Fruit fly (Drosophila melanogaster) whole organism, embryonic: ENCODE measurements around the gene CG10300.
A peak's percentile ranks its signal among the peaks of the same experiment; 100 is the strongest.

ENCODE experiments used
- Aef1 ChIP-seq: fragments of 200-800 bp; sonication (Bioruptor generic); IDR thresholded peaks from 3 replicates; pipeline ENCODE4 v1.3.6; 2022; ENCODE audit warnings: missing biosample characterization, missing genetic modification characterization
- Awh ChIP-seq: fragments of 200-800 bp; sonication (Bioruptor generic); IDR thresholded peaks from 2 replicates; pipeline ENCODE4, ENCODE4 v1.3.6; 2022; ENCODE audit warnings: missing biosample characterization, missing genetic modification characterization
- BtbVII ChIP-seq: fragments of 200-800 bp; sonication (Bioruptor generic); optimal IDR thresholded peaks from 3 replicates; lab custom pipeline; 2017; ENCODE audit warnings: missing biosample characterization, mild to moderate bottlenecking, missing genetic modification characterization
- CG10462 ChIP-seq: fragments of 200-800 bp; sonication (Bioruptor generic); optimal IDR thresholded peaks from 2 replicates; lab custom pipeline; 2016; ENCODE audit warnings: missing biosample characterization, missing genetic modification characterization
- CG11560 ChIP-seq: fragments of 200-800 bp; sonication (Bioruptor generic); IDR thresholded peaks from 3 replicates; pipeline ENCODE4 v1.3.6; 2022; ENCODE audit warnings: missing biosample characterization, missing genetic modification characterization
- CG13624 ChIP-seq: fragments of 200-800 bp; sonication (Bioruptor generic); optimal IDR thresholded peaks from 2 replicates; lab custom pipeline; 2016; ENCODE audit warnings: missing biosample characterization, missing genetic modification characterization
- CG13894 ChIP-seq: fragments of 200-800 bp; sonication (Bioruptor generic); optimal IDR thresholded peaks from 3 replicates; lab custom pipeline; 2018; ENCODE audit warnings: missing biosample characterization, mild to moderate bottlenecking, missing genetic modification characterization, moderate library complexity
- CG15479 ChIP-seq: fragments of 200-800 bp; sonication (Bioruptor generic); optimal IDR thresholded peaks from 3 replicates; lab custom pipeline; 2019; ENCODE audit warnings: missing biosample characterization, mild to moderate bottlenecking, missing genetic modification characterization, moderate library complexity
- CG1602 ChIP-seq: fragments of 200-800 bp; sonication (Bioruptor generic); optimal IDR thresholded peaks from 3 replicates; lab custom pipeline; 2016; ENCODE audit warnings: missing biosample characterization, missing genetic modification characterization
- CG1603 ChIP-seq: fragments of 200-800 bp; sonication (Bioruptor generic); optimal IDR thresholded peaks from 2 replicates; lab custom pipeline; 2019; ENCODE audit warnings: missing biosample characterization, mild to moderate bottlenecking, missing genetic modification characterization, moderate library complexity
- CG17359 ChIP-seq: fragments of 200-800 bp; sonication (Bioruptor generic); optimal IDR thresholded peaks from 3 replicates; lab custom pipeline; 2018; ENCODE audit warnings: missing biosample characterization, mild to moderate bottlenecking, missing genetic modification characterization, moderate library complexity
- CG1832 ChIP-seq: fragments of 200-800 bp; sonication (Bioruptor generic); optimal IDR thresholded peaks from 2 replicates; lab custom pipeline; 2017; ENCODE audit warnings: missing biosample characterization, mild to moderate bottlenecking, missing genetic modification characterization, inconsistent platforms
- CG2202 ChIP-seq: fragments of 200-800 bp; sonication (Bioruptor generic); optimal IDR thresholded peaks from 2 replicates; lab custom pipeline; 2018; ENCODE audit warnings: missing biosample characterization, mild to moderate bottlenecking, missing genetic modification characterization
- CG4328 ChIP-seq: fragments of 200-800 bp; sonication (Bioruptor generic); optimal IDR thresholded peaks from 3 replicates; lab custom pipeline; 2017; ENCODE audit warnings: missing biosample characterization, missing genetic modification reagents, missing genetic modification characterization
- CG6654 ChIP-seq: fragments of 200-800 bp; sonication (Bioruptor generic); optimal IDR thresholded peaks from 2 replicates; lab custom pipeline; 2017; ENCODE audit warnings: missing biosample characterization, mild to moderate bottlenecking, missing genetic modification characterization
- CG6683 ChIP-seq: fragments of 200-800 bp; sonication (Bioruptor generic); optimal IDR thresholded peaks from 2 replicates; lab custom pipeline; 2017; ENCODE audit warnings: missing biosample characterization, mild to moderate bottlenecking, missing genetic modification characterization, missing genetic modification reagents
- CG6689 ChIP-seq: fragments of 200-800 bp; sonication (Bioruptor generic); IDR thresholded peaks from 2 replicates; pipeline ENCODE4 v1.3.6; 2022; ENCODE audit warnings: missing biosample characterization, missing genetic modification characterization
- CG6765 ChIP-seq: fragments of 200-800 bp; sonication (Bioruptor generic); optimal IDR thresholded peaks from 3 replicates; lab custom pipeline; 2017; ENCODE audit warnings: missing biosample characterization, mild to moderate bottlenecking, missing genetic modification characterization
- CG9727 ChIP-seq: fragments of 200-800 bp; sonication (Bioruptor generic); optimal IDR thresholded peaks from 3 replicates; lab custom pipeline; 2017; ENCODE audit warnings: missing biosample characterization, mild to moderate bottlenecking, missing genetic modification characterization
- Chrac-16 ChIP-seq: fragments of 200-800 bp; sonication (Bioruptor generic); optimal IDR thresholded peaks from 3 replicates; lab custom pipeline; 2016; ENCODE audit warnings: missing biosample characterization, missing genetic modification characterization
- Ets65A ChIP-seq: fragments of 200-800 bp; sonication (Bioruptor generic); peaks from one replicate; lab custom pipeline; 2016; ENCODE audit warnings: missing biosample characterization, missing genetic modification characterization
- Gsc ChIP-seq: fragments of 200-800 bp; sonication (Bioruptor generic); IDR thresholded peaks from 2 replicates; pipeline ENCODE4 v1.3.6; 2022; ENCODE audit warnings: missing biosample characterization, missing genetic modification characterization
- Gug ChIP-seq: fragments of 200-800 bp; sonication (Bioruptor generic); IDR thresholded peaks from 4 replicates; pipeline ENCODE4 v1.3.6; 2022; ENCODE audit warnings: missing biosample characterization, missing genetic modification characterization
- HLHmδ ChIP-seq: fragments of 200-800 bp; sonication (Bioruptor generic); optimal IDR thresholded peaks from 2 replicates; lab custom pipeline; 2018; ENCODE audit warnings: missing biosample characterization, mild to moderate bottlenecking, missing genetic modification characterization, moderate library complexity
- Hmx ChIP-seq: fragments of 200-800 bp; sonication (Bioruptor generic); optimal IDR thresholded peaks from 2 replicates; lab custom pipeline; 2016; ENCODE audit warnings: missing biosample characterization, missing genetic modification characterization
- Kr ChIP-seq: fragments of 200-800 bp; sonication (Bioruptor generic); optimal IDR thresholded peaks from 2 replicates; lab custom pipeline; 2017; ENCODE audit warnings: missing biosample characterization, mild to moderate bottlenecking, missing genetic modification characterization
- Lhr ChIP-seq: fragments of 200-800 bp; sonication (Bioruptor generic); optimal IDR thresholded peaks from 3 replicates; lab custom pipeline; 2017; ENCODE audit warnings: mild to moderate bottlenecking, missing biosample characterization, missing genetic modification reagents, missing genetic modification characterization
- MESR4 ChIP-seq: fragments of 200-800 bp; sonication (Bioruptor generic); optimal IDR thresholded peaks from 2 replicates; lab custom pipeline; 2018; ENCODE audit warnings: missing biosample characterization, mild to moderate bottlenecking, missing genetic modification characterization, moderate library complexity
- Nf-YC ChIP-seq: fragments of 200-800 bp; optimal IDR thresholded peaks from 3 replicates; lab custom pipeline; 2019; ENCODE audit warnings: missing biosample characterization, mild to moderate bottlenecking, missing genetic modification characterization, moderate library complexity
- al ChIP-seq: fragments of 200-800 bp; sonication (Bioruptor generic); IDR thresholded peaks from 2 replicates; pipeline ENCODE4 v1.3.6; 2022; ENCODE audit warnings: missing biosample characterization, missing genetic modification characterization
- az2 ChIP-seq: fragments of 200-800 bp; sonication (Bioruptor generic); optimal IDR thresholded peaks from 3 replicates; lab custom pipeline; 2016; ENCODE audit warnings: missing biosample characterization, missing genetic modification characterization
- bcd ChIP-seq: fragments of 200-800 bp; sonication (Bioruptor generic); optimal IDR thresholded peaks from 2 replicates; lab custom pipeline; 2017; ENCODE audit warnings: missing biosample characterization, mild to moderate bottlenecking, missing genetic modification characterization
- cas ChIP-seq: fragments of 200-800 bp; sonication (Bioruptor generic); IDR thresholded peaks from 2 replicates; pipeline ENCODE4 v1.3.6; 2022; ENCODE audit warnings: missing biosample characterization, missing genetic modification characterization
- dmrt99B ChIP-seq: fragments of 200-800 bp; sonication (Bioruptor generic); optimal IDR thresholded peaks from 2 replicates; lab custom pipeline; 2018; ENCODE audit warnings: missing biosample characterization, mild to moderate bottlenecking, missing genetic modification characterization, moderate library complexity
- en ChIP-seq: fragments of 200-800 bp; sonication (Bioruptor generic); optimal IDR thresholded peaks from 2 replicates; lab custom pipeline; 2016; ENCODE audit warnings: missing biosample characterization, missing genetic modification characterization
- esg ChIP-seq: fragments of 200-800 bp; sonication (Bioruptor generic); conservative IDR thresholded peaks from 2 replicates; pipeline ENCODE4 v1.3.6; 2022; ENCODE audit warnings: missing biosample characterization, missing genetic modification characterization
- grau ChIP-seq: fragments of 200-800 bp; optimal IDR thresholded peaks from 3 replicates; lab custom pipeline; 2019; ENCODE audit warnings: missing biosample characterization, mild to moderate bottlenecking, missing genetic modification characterization, moderate library complexity
- ham ChIP-seq: fragments of 200-800 bp; sonication (Bioruptor generic); IDR thresholded peaks from 2 replicates; pipeline ENCODE4 v1.3.6; 2022; ENCODE audit warnings: missing biosample characterization, missing genetic modification characterization
- her ChIP-seq: fragments of 200-800 bp; sonication (Bioruptor generic); optimal IDR thresholded peaks from 2 replicates; lab custom pipeline; 2016; ENCODE audit warnings: missing biosample characterization, missing genetic modification characterization
- kay ChIP-seq: fragments of 200-800 bp; sonication (Bioruptor generic); optimal IDR thresholded peaks from 2 replicates; lab custom pipeline; 2016; ENCODE audit warnings: missing biosample characterization, missing genetic modification characterization
- nerfin-2 ChIP-seq: fragments of 200-800 bp; sonication (Bioruptor generic); IDR thresholded peaks from 2 replicates; pipeline ENCODE4 v1.3.6; 2022; ENCODE audit warnings: missing biosample characterization, missing genetic modification characterization; ENCODE audit not compliant: partially characterized antibody
- oc ChIP-seq: fragments of 200-800 bp; sonication (Bioruptor generic); optimal IDR thresholded peaks from 2 replicates; lab custom pipeline; 2018; ENCODE audit warnings: missing biosample characterization, mild to moderate bottlenecking, missing genetic modification characterization, moderate library complexity
- p53 ChIP-seq: fragments of 200-800 bp; sonication (Bioruptor generic); optimal IDR thresholded peaks from 2 replicates; lab custom pipeline; 2016; ENCODE audit warnings: missing biosample characterization, missing genetic modification characterization
- pros ChIP-seq: fragments of 200-800 bp; sonication (Bioruptor generic); optimal IDR thresholded peaks from 3 replicates; lab custom pipeline; 2019; ENCODE audit warnings: missing biosample characterization, mild to moderate bottlenecking, missing genetic modification characterization, moderate library complexity
- seq ChIP-seq: fragments of 200-800 bp; sonication (Bioruptor generic); IDR thresholded peaks from 2 replicates; pipeline ENCODE4 v1.3.6; 2022; ENCODE audit warnings: missing biosample characterization, missing genetic modification characterization
- slp2 ChIP-seq: fragments of 200-800 bp; sonication (Bioruptor generic); optimal IDR thresholded peaks from 2 replicates; lab custom pipeline; 2016; ENCODE audit warnings: missing biosample characterization, missing genetic modification characterization
- sr ChIP-seq: fragments of 200-800 bp; sonication (Bioruptor generic); IDR thresholded peaks from 3 replicates; pipeline ENCODE4 v1.3.6; 2022; ENCODE audit warnings: missing biosample characterization, missing genetic modification characterization
- ssp ChIP-seq: fragments of 200-800 bp; sonication (Bioruptor generic); IDR thresholded peaks from 2 replicates; pipeline ENCODE4 v1.3.6; 2022; ENCODE audit warnings: missing biosample characterization, missing genetic modification characterization
- tx ChIP-seq: fragments of 200-800 bp; sonication (Bioruptor generic); optimal IDR thresholded peaks from 2 replicates; lab custom pipeline; 2016; ENCODE audit warnings: missing biosample characterization, missing genetic modification characterization
- unpg ChIP-seq: fragments of 200-800 bp; sonication (Bioruptor generic); optimal IDR thresholded peaks from 3 replicates; lab custom pipeline; 2018; ENCODE audit warnings: missing biosample characterization, mild to moderate bottlenecking, missing genetic modification characterization, moderate library complexity
- vnd ChIP-seq: fragments of 200-800 bp; sonication (Bioruptor generic); IDR thresholded peaks from 3 replicates; pipeline ENCODE4 v1.3.6; 2022; ENCODE audit warnings: missing biosample characterization, missing genetic modification characterization; ENCODE audit not compliant: partially characterized antibody
- zfh2 ChIP-seq: fragments of 200-800 bp; sonication (Bioruptor generic); optimal IDR thresholded peaks from 2 replicates; lab custom pipeline; 2016; ENCODE audit warnings: missing biosample characterization, missing genetic modification characterization

The CG10300 gene

DNA sequence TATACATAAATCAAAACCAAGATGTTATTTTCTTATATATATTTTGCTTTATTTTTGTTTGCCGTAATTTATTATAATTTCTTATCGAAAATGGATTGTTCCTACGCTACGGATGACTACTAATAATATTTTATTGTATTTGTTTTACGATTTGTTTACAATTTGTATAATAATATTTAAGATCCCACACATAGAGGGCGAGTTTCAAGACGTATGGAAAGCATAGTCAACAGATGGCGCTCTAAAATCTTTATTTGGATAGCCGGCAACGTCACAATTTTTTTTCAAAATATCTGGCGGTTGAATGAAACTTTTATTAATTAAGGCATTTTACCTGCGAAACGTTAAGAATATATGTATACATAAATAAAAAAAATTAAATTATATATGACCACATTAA is 10.6 kb downstream of the CG10300 start (continued):
- TF ChIP-seq CG1603 (tag; lab: Kevin White, UChicago) (peak; percentile 47), bcd (GFP tag; lab: Kevin White, UChicago) (no peak), slp2 (GFP tag; lab: Kevin White, UChicago) (no peak), kay (GFP tag; lab: Kevin White, UChicago) (peak; percentile 8), al (GFP tag; lab: Robert Waterston, UW) (no peak), Aef1 (GFP tag; lab: Robert Waterston, UW) (no peak), HLHmδ (no peak), Nf-YC (tag; lab: Kevin White, UChicago) (peak; percentile 54), CG6689 (no peak), ham (GFP tag; lab: Robert Waterston, UW) (no peak), zfh2 (no peak), CG13624 (GFP tag; lab: Kevin White, UChicago) (no peak), CG10462 (GFP tag; lab: Kevin White, UChicago) (no peak), seq (GFP tag; lab: Robert Waterston, UW) (no peak), tx (GFP tag; lab: Kevin White, UChicago) (no peak), CG2202 (no peak), grau (tag; lab: Kevin White, UChicago) (peak; percentile 56), Ets65A (GFP tag; lab: Kevin White, UChicago) (peak; percentile 91), CG13894 (tag; lab: Kevin White, UChicago) (peak; percentile 83), CG6683 (GFP tag; lab: Kevin White, UChicago) (no peak), unpg (GFP tag; lab: Kevin White, UChicago) (peak; percentile 23), CG17359 (peak; percentile 14), pros (peak; percentile 80), BtbVII (GFP tag; lab: Kevin White, UChicago) (no peak), Awh (GFP tag; lab: Robert Waterston, UW) (no peak), CG9727 (no peak), esg (GFP tag; lab: Robert Waterston, UW) (no peak), CG1832 (GFP tag; lab: Kevin White, UChicago) (no peak), nerfin-2 (no peak), ssp (no peak), az2 (peak; percentile 18), CG11560 (tag; lab: Robert Waterston, UW) (no peak; the same call in 2 of the 3 replicates), her (GFP tag; lab: Kevin White, UChicago) (no peak), Lhr (GFP tag; lab: Kevin White, UChicago) (peak; percentile 87), vnd (no peak), Gug (GFP tag; lab: Robert Waterston, UW) (no peak), dmrt99B (no peak), MESR4 (GFP tag; lab: Kevin White, UChicago) (no peak), Hmx (no peak), sr (GFP tag; lab: Robert Waterston, UW) (no peak), cas (GFP tag; lab: Robert Waterston, UW) (no peak), CG1602 (GFP tag; lab: Kevin White, UChicago) (peak; percentile 32), CG4328 (GFP tag; lab: Kevin White, UChicago) (no peak), CG6765 (no peak), CG6654 (GFP tag; lab: Kevin White, UChicago) (no peak), Kr (GFP tag; lab: Kevin White, UChicago) (no peak), CG15479 (GFP tag; lab: Kevin White, UChicago) (no peak), en (GFP tag; lab: Kevin White, UChicago) (no peak), Chrac-16 (GFP tag; lab: Kevin White, UChicago) (no peak), p53 (GFP tag; lab: Kevin White, UChicago) (no peak), oc (tag; lab: Kevin White, UChicago) (no peak), Gsc (GFP tag; lab: Robert Waterston, UW) (no peak)
